Worm (Caenorhabditis elegans) whole organism, L1 larva: Measurements from ENCODE around the gene C07A4.3.

Experiments
- F16B12.6 ChIP-seq: fragments of 150-350 bp; optimal IDR thresholded peaks from 2 replicates; lab custom pipeline; 2014; ENCODE audit warnings: missing biosample characterization, missing genetic modification characterization
- ama-1 ChIP-seq: fragments of 150-350 bp; optimal IDR thresholded peaks from 2 replicates; lab custom pipeline; 2014
- blmp-1 ChIP-seq: fragments of 150-350 bp; optimal IDR thresholded peaks from 2 replicates; lab custom pipeline; 2014; ENCODE audit warnings: missing biosample characterization, missing genetic modification characterization
- ceh-8 ChIP-seq: fragments of 200-800 bp; sonication (Bioruptor generic); optimal IDR thresholded peaks from 2 replicates; lab custom pipeline; 2018; ENCODE audit warnings: mild to moderate bottlenecking, missing genetic modification characterization, moderate library complexity, missing compliant biosample characterization
- ceh-82 ChIP-seq, 3 experiments: fragments of 150-350 bp in 1 of 3; sonication (generic microtip) in 2 of 3; optimal IDR thresholded peaks; 2 replicates each; lab custom pipeline; 2014 to 2017; ENCODE audit warnings: missing biosample characterization in 3 of 3, missing genetic modification characterization in 3 of 3
- dsc-1 ChIP-seq: sonication (generic microtip); optimal IDR thresholded peaks from 2 replicates; lab custom pipeline; 2016; ENCODE audit warnings: mild to moderate bottlenecking, missing genetic modification characterization, missing compliant biosample characterization
- efl-3 ChIP-seq: fragments of 200-800 bp; sonication (Bioruptor generic); optimal IDR thresholded peaks from 2 replicates; lab custom pipeline; 2018; ENCODE audit warnings: mild to moderate bottlenecking, missing genetic modification characterization, missing compliant biosample characterization
- egl-13 ChIP-seq: sonication (generic microtip); optimal IDR thresholded peaks from 2 replicates; lab custom pipeline; 2016; ENCODE audit warnings: missing genotype, missing genetic modification reagents, missing genetic modification characterization, missing compliant biosample characterization
- elt-3 ChIP-seq, 6 experiments: fragments of 150-350 bp in 1 of 6; sonication (generic microtip); optimal IDR thresholded peaks; 2 replicates each; lab custom pipeline; 2017 to 2018; ENCODE audit warnings: missing biosample characterization in 6 of 6, missing genetic modification characterization in 6 of 6, inconsistent platforms in 1 of 6
- fkh-8 ChIP-seq: sonication (generic microtip); optimal IDR thresholded peaks from 2 replicates; lab custom pipeline; 2016; ENCODE audit warnings: mild to moderate bottlenecking, missing genetic modification characterization, missing compliant biosample characterization
- fos-1 ChIP-seq: fragments of 150-350 bp; optimal IDR thresholded peaks from 2 replicates; lab custom pipeline; 2014; ENCODE audit warnings: missing biosample characterization, missing genetic modification characterization
- hlh-17 ChIP-seq: fragments of 200-800 bp; sonication (Bioruptor generic); optimal IDR thresholded peaks from 2 replicates; lab custom pipeline; 2018; ENCODE audit warnings: missing genetic modification characterization, mild to moderate bottlenecking, missing compliant biosample characterization, moderate library complexity, borderline replicate concordance
- jun-1 ChIP-seq: fragments of 150-350 bp; optimal IDR thresholded peaks from 2 replicates; lab custom pipeline; 2014; ENCODE audit warnings: missing biosample characterization, missing genetic modification reagents, missing genetic modification characterization
- lin-14 ChIP-seq: fragments of 200-800 bp; sonication (Bioruptor generic); optimal IDR thresholded peaks from 2 replicates; lab custom pipeline; 2018; ENCODE audit warnings: mild to moderate bottlenecking, missing genetic modification characterization, moderate library complexity, missing compliant biosample characterization
- lin-35 ChIP-seq, 2 experiments: fragments of 150-350 bp; optimal IDR thresholded peaks; 2 replicates each; lab custom pipeline; 2014; ENCODE audit warnings: missing biosample characterization in 2 of 2, missing genetic modification characterization in 2 of 2, missing genetic modification reagents in 2 of 2
- mdl-1 ChIP-seq, 2 experiments: fragments of 150-350 bp; optimal IDR thresholded peaks; 2 replicates each; lab custom pipeline; 2014 to 2017; ENCODE audit warnings: missing biosample characterization in 2 of 2, missing genetic modification characterization in 2 of 2, inconsistent platforms in 1 of 2
- mep-1 ChIP-seq: fragments of 150-350 bp; optimal IDR thresholded peaks from 2 replicates; lab custom pipeline; 2014; ENCODE audit warnings: missing biosample characterization, missing genetic modification characterization
- nhr-20 ChIP-seq: sonication (generic microtip); optimal IDR thresholded peaks from 2 replicates; lab custom pipeline; 2016; ENCODE audit warnings: mild to moderate bottlenecking, missing genetic modification characterization, missing compliant biosample characterization
- nhr-71 ChIP-seq: sonication (generic microtip); optimal IDR thresholded peaks from 2 replicates; lab custom pipeline; 2016; ENCODE audit warnings: mild to moderate bottlenecking, missing genetic modification characterization, moderate library complexity, missing compliant biosample characterization
- nhr-84 ChIP-seq: sonication (generic microtip); optimal IDR thresholded peaks from 2 replicates; lab custom pipeline; 2017; ENCODE audit warnings: missing biosample characterization, missing genetic modification characterization
- nhr-85 ChIP-seq: sonication (generic microtip); peaks from one replicate; lab custom pipeline; 2016; ENCODE audit warnings: missing genetic modification characterization, inconsistent platforms, missing compliant biosample characterization
- pag-3 ChIP-seq: sonication (generic microtip); optimal IDR thresholded peaks from 2 replicates; lab custom pipeline; 2017; ENCODE audit warnings: missing genetic modification characterization, mild to moderate bottlenecking, missing compliant biosample characterization, antibody characterized with exemption, borderline replicate concordance; ENCODE audit not compliant: insufficient read depth
- pax-3 ChIP-seq: fragments of 200-800 bp; sonication (Bioruptor generic); optimal IDR thresholded peaks from 2 replicates; lab custom pipeline; 2018; ENCODE audit warnings: mild to moderate bottlenecking, missing genetic modification characterization, moderate library complexity, missing compliant biosample characterization
- snu-23 ChIP-seq: sonication (generic microtip); optimal IDR thresholded peaks from 2 replicates; lab custom pipeline; 2016; ENCODE audit warnings: missing genetic modification characterization, missing compliant biosample characterization
- sox-4 ChIP-seq: sonication (generic microtip); optimal IDR thresholded peaks from 2 replicates; lab custom pipeline; 2016; ENCODE audit warnings: missing genetic modification characterization, missing compliant biosample characterization
- sptf-1 ChIP-seq: fragments of 150-350 bp; optimal IDR thresholded peaks from 2 replicates; lab custom pipeline; 2014; ENCODE audit warnings: missing biosample characterization, missing genetic modification characterization
- tlp-1 ChIP-seq: fragments of 150-350 bp; optimal IDR thresholded peaks from 2 replicates; lab custom pipeline; 2014; ENCODE audit warnings: missing biosample characterization, missing genetic modification characterization
- unc-30 ChIP-seq: sonication (generic microtip); optimal IDR thresholded peaks from 2 replicates; lab custom pipeline; 2017; ENCODE audit warnings: missing biosample characterization, missing genetic modification characterization
- unc-98 ChIP-seq: fragments of 200-800 bp; sonication (Bioruptor generic); IDR thresholded peaks from 2 replicates; pipeline ENCODE4 v1.3.6; 2022; ENCODE audit warnings: missing genetic modification characterization, missing compliant biosample characterization
- ztf-11 ChIP-seq, 2 experiments: sonication (generic microtip); optimal IDR thresholded peaks; 2 replicates each; lab custom pipeline; 2016 to 2017; ENCODE audit warnings: missing genetic modification characterization in 2 of 2, missing biosample characterization in 1 of 2, missing compliant biosample characterization in 1 of 2

C07A4.3 gene

DNA sequence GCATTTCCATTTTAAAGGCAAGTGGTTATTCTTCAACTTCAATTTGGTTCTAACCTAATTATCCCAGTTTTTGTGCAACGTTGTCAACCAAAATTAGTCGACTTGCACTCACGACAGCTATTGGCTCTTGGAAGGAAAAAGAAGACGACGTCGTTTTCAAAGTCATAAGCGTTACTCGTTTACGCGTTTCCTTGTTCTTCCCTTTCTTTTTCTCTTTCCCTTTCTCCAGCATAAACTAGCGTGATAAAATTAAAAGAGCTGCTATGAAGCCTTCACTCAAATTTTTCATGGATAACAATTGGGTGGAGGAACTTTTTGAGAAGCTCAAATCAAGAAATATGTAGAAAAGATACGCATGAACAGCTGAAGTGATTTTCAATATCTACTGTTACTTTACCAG is 11.6 kb upstream of the C07A4.3 start:
- no peak for TF ChIP-seq mdl-1 (tag; optimal IDR thresholded peaks at IDR 0.05; lab: Kevin White, UChicago)
- TF ChIP-seq pag-3 (tag; lab: Kevin White, UChicago) = no peak
- TF ChIP-seq fkh-8 (tag; lab: Kevin White, UChicago) = no peak
- TF ChIP-seq mep-1 (tag; lab: Kevin White, UChicago) = no peak
- TF ChIP-seq hlh-17 = no peak
- TF ChIP-seq unc-98 (GFP tag; lab: Robert Waterston, UW) = no peak
- peak; percentile 33 for TF ChIP-seq lin-14 (GFP tag; lab: Kevin White, UChicago)
- peak; percentile 78 for TF ChIP-seq ceh-8 (GFP tag; lab: Kevin White, UChicago)
- TF ChIP-seq ama-1 = no peak

DNA sequence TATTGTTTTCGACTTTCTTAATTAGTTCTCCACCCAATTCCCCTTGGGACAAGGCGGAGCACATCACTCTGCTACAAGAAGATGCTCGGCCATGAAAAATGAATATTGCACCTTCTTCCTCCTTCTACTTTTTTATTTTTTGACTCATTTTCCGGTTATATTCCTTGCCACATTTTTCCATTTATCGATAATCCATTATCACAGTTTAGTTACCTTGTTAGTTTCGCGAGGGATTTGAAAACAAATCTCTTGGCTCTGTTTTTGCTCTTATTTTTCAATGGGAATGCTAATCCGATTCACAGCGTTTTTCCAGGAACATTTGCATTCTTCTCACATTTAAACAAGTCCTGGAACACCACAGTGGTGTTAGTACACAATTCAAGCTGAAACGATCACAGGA is 7.8 kb upstream of the C07A4.3 start, which contains the start of gene rnp-9:
TSS of gene rnp-9 (plus strand) at position 301 of the 400 bp plus-strand sequence.
- no peak for TF ChIP-seq egl-13 (tag; lab: Kevin White, UChicago)
- peak; percentile 35 for TF ChIP-seq dsc-1 (tag; lab: Kevin White, UChicago)

DNA sequence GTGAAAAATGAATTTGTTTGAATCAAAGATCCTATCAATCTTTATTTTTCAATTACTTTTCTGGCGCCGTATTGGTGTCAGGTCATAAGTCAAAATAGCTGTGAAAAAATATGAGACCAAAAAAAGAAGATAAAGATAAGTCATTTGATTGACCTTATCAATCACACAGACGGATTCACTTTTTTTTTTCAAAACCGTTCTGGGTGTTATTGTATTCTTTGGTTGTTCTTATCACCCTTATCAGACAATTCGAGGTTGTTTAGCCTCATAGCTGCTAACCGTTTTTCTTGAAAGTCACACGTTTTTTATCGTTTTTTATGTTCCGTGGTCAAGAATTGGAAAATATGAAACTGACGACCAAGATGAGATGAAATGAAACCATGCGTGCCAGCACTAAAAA is 6.2 kb upstream of the C07A4.3 start:
- TF ChIP-seq hlh-17 (no peak), ceh-82 (tag; optimal IDR thresholded peaks at IDR 0.05; lab: Kevin White, UChicago) (no peak), nhr-71 (tag; lab: Kevin White, UChicago) (peak; percentile 30), efl-3 (GFP tag; lab: Kevin White, UChicago) (no peak), lin-14 (GFP tag; lab: Kevin White, UChicago) (peak; percentile 30), tlp-1 (no peak), fos-1 (tag; lab: Kevin White, UChicago) (no peak), nhr-20 (tag; lab: Kevin White, UChicago) (peak; percentile 53), blmp-1 (tag; lab: Kevin White, UChicago) (peak; percentile 72), lin-35 (GFP tag; optimal IDR thresholded peaks at IDR 0.05; lab: Kevin White, UChicago) (peak in 1 of 2 experiments; percentile 17), mep-1 (tag; lab: Kevin White, UChicago) (no peak), pax-3 (tag; lab: Kevin White, UChicago) (no peak), F16B12.6 (tag; lab: Kevin White, UChicago) (no peak), sptf-1 (tag; lab: Kevin White, UChicago) (no peak), jun-1 (tag; lab: Kevin White, UChicago) (no peak), nhr-85 (tag; lab: Kevin White, UChicago) (peak; percentile 78), elt-3 (tag; optimal IDR thresholded peaks at IDR 0.05; lab: Kevin White, UChicago) (peak in 2 of 6 experiments; percentile 70 to 98), snu-23 (GFP tag; lab: Kevin White, UChicago) (peak; percentile 13)

DNA sequence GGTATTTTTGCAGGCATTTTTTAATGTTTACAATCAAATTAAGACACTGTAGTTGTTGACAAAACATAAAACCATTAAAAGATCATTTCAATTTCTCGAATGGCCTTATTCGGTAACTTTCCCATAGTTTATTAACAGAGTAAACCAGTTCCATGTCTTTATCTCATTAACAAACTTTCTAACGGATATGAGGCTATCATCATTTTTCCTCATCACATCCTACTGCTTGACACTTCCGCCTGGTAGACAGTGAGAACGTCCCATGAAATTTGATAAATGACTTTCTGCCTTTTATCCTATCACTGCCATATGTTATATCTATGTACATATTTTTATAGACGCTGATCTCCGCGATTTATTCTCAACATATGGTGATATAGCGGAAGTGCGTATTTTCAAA is 4.2 kb upstream of the C07A4.3 start:
- no peak for TF ChIP-seq sox-4 (tag; lab: Kevin White, UChicago)
- no peak for TF ChIP-seq nhr-84 (tag; lab: Kevin White, UChicago)
- peak; percentile 89 for TF ChIP-seq nhr-85 (tag; lab: Kevin White, UChicago)
- peak in 3 of 6 experiments; percentile 3 to 74 (median 29) for TF ChIP-seq elt-3 (tag; optimal IDR thresholded peaks at IDR 0.05; lab: Kevin White, UChicago)
- TF ChIP-seq lin-14 (GFP tag; lab: Kevin White, UChicago) = peak; percentile 64
- peak; percentile 84 for TF ChIP-seq blmp-1 (tag; lab: Kevin White, UChicago)

DNA sequence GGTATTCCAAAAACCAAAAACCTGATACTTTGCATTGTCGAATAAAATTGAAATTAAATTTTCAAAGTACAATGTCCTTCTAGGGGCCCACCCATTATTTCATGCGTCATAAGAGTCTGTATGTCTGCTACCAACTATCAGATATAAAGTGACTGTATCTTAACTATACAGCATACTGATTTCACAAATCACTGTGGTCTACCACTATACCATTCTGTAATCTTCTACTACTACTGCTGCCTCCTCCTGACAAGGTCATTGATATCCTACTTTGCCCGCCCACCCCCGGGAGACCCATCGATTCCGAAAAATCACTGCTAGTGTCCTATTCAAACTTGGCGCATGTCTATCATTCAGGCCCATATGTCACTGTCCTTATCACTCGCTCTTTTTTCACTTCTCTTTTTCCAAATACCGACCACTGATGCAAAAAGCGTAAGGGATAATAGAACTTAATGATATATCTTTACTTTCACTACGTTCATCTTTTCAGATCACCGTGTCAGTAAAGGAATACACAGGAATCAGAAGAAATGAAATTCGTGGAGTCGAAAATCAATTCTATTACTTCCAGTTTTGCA is 2.7 kb upstream of the C07A4.3 start, which contains the start of gene C07A4.2:
TSS of gene C07A4.2 (plus strand) at position 195 of the 581 bp plus-strand sequence.
- peak; percentile 57 for TF ChIP-seq lin-14 (GFP tag; lab: Kevin White, UChicago)
- TF ChIP-seq unc-30 (tag; lab: Kevin White, UChicago) = no peak
- peak; percentile 94 for TF ChIP-seq blmp-1 (tag; lab: Kevin White, UChicago)
- peak; percentile 85 for TF ChIP-seq nhr-85 (tag; lab: Kevin White, UChicago)
- TF ChIP-seq elt-3 (tag; optimal IDR thresholded peaks at IDR 0.05; lab: Kevin White, UChicago) = peak in 4 of 6 experiments; percentile 5 to 85 (median 45)
- peak; percentile 46 for TF ChIP-seq nhr-20 (tag; lab: Kevin White, UChicago)
- no peak for TF ChIP-seq ztf-11 (tag; optimal IDR thresholded peaks at IDR 0.05; lab: Kevin White, UChicago)
